Worm (Caenorhabditis elegans): Measurements from ENCODE around the gene T13C2.7.

Gene T13C2.7

ce11 chrII:6746404-6746803 is 32.8 kb upstream of the T13C2.7 start, which contains the start of gene F41G3.5:
Gene F41G3.5 (plus strand): TSS chrII:6746704.
- TF ChIP-seq lir-3 (tag; optimal IDR thresholded peaks at IDR 0.05; ENCODE audit: poor library complexity) (no peak), lin-39 (tag; optimal IDR thresholded peaks at IDR 0.05) (no peak), unc-86 (tag; optimal IDR thresholded peaks at IDR 0.05) (no peak), skn-1 (tag; optimal IDR thresholded peaks at IDR 0.05) (no peak), vab-15 (tag; optimal IDR thresholded peaks at IDR 0.05) (no peak), nhr-76 (tag; optimal IDR thresholded peaks at IDR 0.05) (no peak), rnt-1 (tag; optimal IDR thresholded peaks at IDR 0.05) (no peak), unc-98 (GFP tag; IDR thresholded peaks at IDR 0.05) (no peak), ztf-4 (tag; optimal IDR thresholded peaks at IDR 0.05) (no peak), sox-4 (tag; optimal IDR thresholded peaks at IDR 0.05) (no peak), lin-35 (GFP tag; optimal IDR thresholded peaks at IDR 0.05) (no peak), lin-14 (GFP tag; optimal IDR thresholded peaks at IDR 0.05) (no peak), nhr-84 (tag; optimal IDR thresholded peaks at IDR 0.05) (no peak), tbx-2 (tag; optimal IDR thresholded peaks at IDR 0.05) (no peak), hpl-2 (GFP tag; optimal IDR thresholded peaks at IDR 0.05) (no peak), C16A3.4 (tag; optimal IDR thresholded peaks at IDR 0.05) (no peak), mef-2 (tag; optimal IDR thresholded peaks at IDR 0.05) (no peak)

- TF ChIP-seq ces-1 (GFP tag; optimal IDR thresholded peaks at IDR 0.05), result no peak
- TF ChIP-seq nhr-47 (tag; optimal IDR thresholded peaks at IDR 0.05), result no peak
- no peak for TF ChIP-seq mep-1 (tag; optimal IDR thresholded peaks at IDR 0.05)
- no peak for TF ChIP-seq fos-1 (tag; optimal IDR thresholded peaks at IDR 0.05)
- no peak for TF ChIP-seq ceh-8 (GFP tag; optimal IDR thresholded peaks at IDR 0.05)
- no peak for TF ChIP-seq mdl-1 (tag; optimal IDR thresholded peaks at IDR 0.05)
- no peak for TF ChIP-seq lsy-2 (tag; optimal IDR thresholded peaks at IDR 0.05)
- TF ChIP-seq lin-39 (tag; optimal IDR thresholded peaks at IDR 0.05), result no peak
- no peak for TF ChIP-seq rnt-1 (tag; optimal IDR thresholded peaks at IDR 0.05)
These were observed 29.8 kb upstream of the T13C2.7 start, which contains the start of gene F41G3.10 for ce11 chrII:6749422-6749821. Gene F41G3.10 (minus strand): TSS chrII:6749522.

- TF ChIP-seq nhr-47 (tag; optimal IDR thresholded peaks at IDR 0.05), result no peak
These were observed 28.3 kb upstream of the T13C2.7 start, which contains the start of gene F41G3.20 for ce11 chrII:6750929-6751328. Gene F41G3.20 (minus strand): TSS chrII:6751029.

ce11 chrII:6752027-6752426 is 27.2 kb upstream of the T13C2.7 start, which contains the start of gene F41G3.19:
Gene F41G3.19 (minus strand): TSS chrII:6752127.
- no peak for TF ChIP-seq snu-23 (GFP tag; optimal IDR thresholded peaks at IDR 0.05)
- no peak for TF ChIP-seq ceh-90 (tag; optimal IDR thresholded peaks at IDR 0.05)

- TF ChIP-seq C04F5.9 (tag; optimal IDR thresholded peaks at IDR 0.05), result no peak
- TF ChIP-seq grh-1 (GFP tag; IDR thresholded peaks at IDR 0.05), result no peak
- no peak for TF ChIP-seq mdl-1 (tag; optimal IDR thresholded peaks at IDR 0.05)
- TF ChIP-seq F16B12.6 (tag; optimal IDR thresholded peaks at IDR 0.05), result no peak
- TF ChIP-seq ceh-82 (tag; optimal IDR thresholded peaks at IDR 0.05), result no peak
- no peak for TF ChIP-seq unc-62 (GFP tag; optimal IDR thresholded peaks at IDR 0.05)
- TF ChIP-seq ceh-88 (GFP tag; IDR thresholded peaks at IDR 0.05), result no peak
- TF ChIP-seq xbp-1 (tag; optimal IDR thresholded peaks at IDR 0.05), result no peak
- TF ChIP-seq zag-1 (tag; optimal IDR thresholded peaks at IDR 0.05), result no peak
- TF ChIP-seq ztf-4 (tag; optimal IDR thresholded peaks at IDR 0.05), result no peak
- no peak for TF ChIP-seq lir-3 (tag; optimal IDR thresholded peaks at IDR 0.05; ENCODE audit: poor library complexity)
- no peak for TF ChIP-seq Y116A8C.19 (tag; optimal IDR thresholded peaks at IDR 0.05; ENCODE audit: borderline replicate concordance)
- no peak for TF ChIP-seq jun-1 (tag; optimal IDR thresholded peaks at IDR 0.05)
- TF ChIP-seq ets-5 (GFP tag; IDR thresholded peaks at IDR 0.05), result no peak
- no peak for TF ChIP-seq nhr-47 (tag; optimal IDR thresholded peaks at IDR 0.05)
These were observed 26.4 kb upstream of the T13C2.7 start, which contains the start of gene F41G3.21 for ce11 chrII:6752850-6753249. Gene F41G3.21 (minus strand): TSS chrII:6752950.

Data from whole organism, L1 larva.